Fruit fly (Drosophila melanogaster) whole organism, prepupa: Measurements from ENCODE around the gene Ilp1.

Source experiments
- Blimp-1 ChIP-seq: fragments of 200-800 bp; sonication (Bioruptor generic); optimal IDR thresholded peaks from 3 replicates; lab custom pipeline; 2017; ENCODE audit warnings: missing biosample characterization, missing genetic modification characterization, mild to moderate bottlenecking, moderate library complexity, missing genetic modification reagents
- CG8319 ChIP-seq: fragments of 200-800 bp; sonication (Bioruptor generic); optimal IDR thresholded peaks from 3 replicates; lab custom pipeline; 2016; ENCODE audit warnings: missing biosample characterization, missing genetic modification characterization
- Eip75B ChIP-seq: fragments of 200-800 bp; sonication (Bioruptor generic); optimal IDR thresholded peaks from 3 replicates; lab custom pipeline; 2016; ENCODE audit warnings: missing biosample characterization, missing genetic modification characterization
- Sox15 ChIP-seq: fragments of 200-800 bp; sonication (Bioruptor generic); optimal IDR thresholded peaks from 3 replicates; lab custom pipeline; 2016; ENCODE audit warnings: missing biosample characterization, missing genetic modification characterization

- no peak for TF ChIP-seq Eip75B
- TF ChIP-seq Sox15 (GFP tag; lab: Kevin White, UChicago): no peak
- no peak for TF ChIP-seq Blimp-1 (GFP tag; lab: Kevin White, UChicago)
- no peak for TF ChIP-seq CG8319 (GFP tag; lab: Kevin White, UChicago)
These were observed 26.0 kb downstream of the Ilp1 start for dm6 chr3L:9824226-9824625.
